Fruit fly (Drosophila melanogaster) whole organism, embryonic: Measurements from ENCODE around the gene mts.

Experiments
- ATbp ChIP-seq: fragments of 200-800 bp; sonication (Bioruptor generic); optimal IDR thresholded peaks from 2 replicates; lab custom pipeline; 2017; ENCODE audit warnings: missing biosample characterization, mild to moderate bottlenecking, missing genetic modification characterization, missing genetic modification reagents
- Atf-2 ChIP-seq: fragments of 200-800 bp; sonication (Bioruptor generic); optimal IDR thresholded peaks from 2 replicates; lab custom pipeline; 2016; ENCODE audit warnings: missing biosample characterization, missing genetic modification characterization
- B-H1 ChIP-seq: fragments of 200-800 bp; sonication (Bioruptor generic); IDR thresholded peaks from 3 replicates; pipeline ENCODE4 v1.3.6; 2022; ENCODE audit warnings: missing biosample characterization, missing genetic modification characterization
- CG10462 ChIP-seq: fragments of 200-800 bp; sonication (Bioruptor generic); optimal IDR thresholded peaks from 2 replicates; lab custom pipeline; 2016; ENCODE audit warnings: missing biosample characterization, missing genetic modification characterization
- CG10543 ChIP-seq: fragments of 200-800 bp; sonication (Bioruptor generic); optimal IDR thresholded peaks from 3 replicates; lab custom pipeline; 2017; ENCODE audit warnings: missing biosample characterization, mild to moderate bottlenecking, missing genetic modification characterization, moderate library complexity
- CG13287 ChIP-seq: fragments of 200-800 bp; sonication (Bioruptor generic); IDR thresholded peaks from 2 replicates; pipeline ENCODE4 v1.3.6; 2022; ENCODE audit warnings: missing biosample characterization, missing genetic modification characterization; ENCODE audit not compliant: partially characterized antibody
- CG14860 ChIP-seq: fragments of 200-800 bp; sonication (Bioruptor generic); IDR thresholded peaks from 3 replicates; pipeline ENCODE4 v1.3.6; 2022; ENCODE audit warnings: missing biosample characterization, missing genetic modification characterization; ENCODE audit not compliant: partially characterized antibody
- CG15269 ChIP-seq: fragments of 200-800 bp; sonication (Bioruptor generic); optimal IDR thresholded peaks from 2 replicates; lab custom pipeline; 2018; ENCODE audit warnings: missing biosample characterization, mild to moderate bottlenecking, missing genetic modification characterization, moderate library complexity
- CG17612 ChIP-seq: fragments of 200-800 bp; sonication (Bioruptor generic); IDR thresholded peaks from 2 replicates; pipeline ENCODE4 v1.3.6; 2022; ENCODE audit warnings: missing biosample characterization, missing genetic modification characterization
- CG1792 ChIP-seq: fragments of 200-800 bp; sonication (Bioruptor generic); optimal IDR thresholded peaks from 2 replicates; lab custom pipeline; 2016; ENCODE audit warnings: missing biosample characterization, missing genetic modification characterization
- CG18599 ChIP-seq: fragments of 200-800 bp; sonication (Bioruptor generic); optimal IDR thresholded peaks from 3 replicates; lab custom pipeline; 2017; ENCODE audit warnings: missing biosample characterization, missing genetic modification characterization, mild to moderate bottlenecking, moderate library complexity, missing genetic modification reagents
- CG2120 ChIP-seq: fragments of 200-800 bp; sonication (Bioruptor generic); optimal IDR thresholded peaks from 3 replicates; lab custom pipeline; 2016; ENCODE audit warnings: missing biosample characterization, missing genetic modification characterization
- CG3163 ChIP-seq: fragments of 200-800 bp; sonication (Bioruptor generic); optimal IDR thresholded peaks from 3 replicates; lab custom pipeline; 2016; ENCODE audit warnings: missing biosample characterization, missing genetic modification characterization
- CG4404 ChIP-seq: fragments of 200-800 bp; sonication (Bioruptor generic); IDR thresholded peaks from 2 replicates; pipeline ENCODE4 v1.3.6; 2022; ENCODE audit warnings: missing biosample characterization, missing genetic modification characterization
- CG5953 ChIP-seq: fragments of 200-800 bp; sonication (Bioruptor generic); IDR thresholded peaks from 2 replicates; pipeline ENCODE4 v1.3.6; 2022; ENCODE audit warnings: missing biosample characterization, missing genetic modification characterization
- CG6272 ChIP-seq: fragments of 200-800 bp; sonication (Bioruptor generic); IDR thresholded peaks from 2 replicates; pipeline ENCODE4 v1.3.6; 2022; ENCODE audit warnings: missing biosample characterization, missing genetic modification characterization
- CG6654 ChIP-seq: fragments of 200-800 bp; sonication (Bioruptor generic); optimal IDR thresholded peaks from 2 replicates; lab custom pipeline; 2017; ENCODE audit warnings: missing biosample characterization, mild to moderate bottlenecking, missing genetic modification characterization
- CG6689 ChIP-seq: fragments of 200-800 bp; sonication (Bioruptor generic); IDR thresholded peaks from 2 replicates; pipeline ENCODE4 v1.3.6; 2022; ENCODE audit warnings: missing biosample characterization, missing genetic modification characterization
- CG6765 ChIP-seq: fragments of 200-800 bp; sonication (Bioruptor generic); optimal IDR thresholded peaks from 3 replicates; lab custom pipeline; 2017; ENCODE audit warnings: missing biosample characterization, mild to moderate bottlenecking, missing genetic modification characterization
- CG7928 ChIP-seq: fragments of 200-800 bp; sonication (Bioruptor generic); optimal IDR thresholded peaks from 2 replicates; lab custom pipeline; 2017; ENCODE audit warnings: missing biosample characterization, mild to moderate bottlenecking, missing genetic modification characterization
- CG7987 ChIP-seq: fragments of 200-800 bp; sonication (Bioruptor generic); optimal IDR thresholded peaks from 2 replicates; lab custom pipeline; 2018; ENCODE audit warnings: missing biosample characterization, mild to moderate bottlenecking, missing genetic modification characterization, moderate library complexity
- CG9727 ChIP-seq: fragments of 200-800 bp; sonication (Bioruptor generic); optimal IDR thresholded peaks from 3 replicates; lab custom pipeline; 2017; ENCODE audit warnings: missing biosample characterization, mild to moderate bottlenecking, missing genetic modification characterization
- Dbx ChIP-seq: fragments of 200-800 bp; sonication (Bioruptor generic); IDR thresholded peaks from 3 replicates; pipeline ENCODE4 v1.3.6; 2022; ENCODE audit warnings: missing biosample characterization, missing genetic modification characterization
- H15 ChIP-seq: fragments of 200-800 bp; sonication (Bioruptor generic); IDR thresholded peaks from 3 replicates; pipeline ENCODE4 v1.3.6; 2022; ENCODE audit warnings: missing biosample characterization, missing genetic modification characterization
- HLH4C ChIP-seq: fragments of 200-800 bp; sonication (Bioruptor generic); IDR thresholded peaks from 3 replicates; pipeline ENCODE4 v1.3.6; 2022; ENCODE audit warnings: missing biosample characterization, missing genetic modification characterization; ENCODE audit not compliant: partially characterized antibody
- Hmr ChIP-seq: fragments of 200-800 bp; sonication (Bioruptor generic); optimal IDR thresholded peaks from 3 replicates; lab custom pipeline; 2017; ENCODE audit warnings: mild to moderate bottlenecking, missing biosample characterization, missing genetic modification reagents, missing genetic modification characterization
- Hmx ChIP-seq: fragments of 200-800 bp; sonication (Bioruptor generic); optimal IDR thresholded peaks from 2 replicates; lab custom pipeline; 2016; ENCODE audit warnings: missing biosample characterization, missing genetic modification characterization
- Hr3 ChIP-seq: fragments of 200-800 bp; sonication (Bioruptor generic); optimal IDR thresholded peaks from 3 replicates; lab custom pipeline; 2016; ENCODE audit warnings: missing biosample characterization, missing genetic modification characterization
- Hr51 ChIP-seq, 2 experiments: fragments of 200-800 bp; sonication (Bioruptor generic); optimal IDR thresholded peaks; 2 replicates in 1 of 2; 3 replicates in 1 of 2; lab custom pipeline; 2016 to 2018; ENCODE audit warnings: missing biosample characterization in 2 of 2, missing genetic modification characterization in 2 of 2, mild to moderate bottlenecking in 1 of 2, moderate library complexity in 1 of 2
- Myb ChIP-seq: fragments of 200-800 bp; sonication (Bioruptor generic); optimal IDR thresholded peaks from 2 replicates; lab custom pipeline; 2016; ENCODE audit warnings: missing biosample characterization, missing genetic modification characterization
- Neu2 ChIP-seq: fragments of 200-800 bp; sonication (Bioruptor generic); optimal IDR thresholded peaks from 3 replicates; lab custom pipeline; 2016; ENCODE audit warnings: missing biosample characterization, missing genetic modification characterization, borderline replicate concordance
- Opbp ChIP-seq: fragments of 200-800 bp; sonication (Bioruptor generic); IDR thresholded peaks from 3 replicates; pipeline ENCODE4 v1.3.6; 2022; ENCODE audit warnings: missing biosample characterization, missing genetic modification characterization; ENCODE audit not compliant: partially characterized antibody
- Rfx ChIP-seq: fragments of 200-800 bp; sonication (Bioruptor generic); IDR thresholded peaks from 2 replicates; pipeline ENCODE4 v1.3.6; 2022; ENCODE audit warnings: missing biosample characterization, missing genetic modification characterization
- Rx ChIP-seq: fragments of 200-800 bp; sonication (Bioruptor generic); IDR thresholded peaks from 2 replicates; pipeline ENCODE4 v1.3.6; 2022; ENCODE audit warnings: missing biosample characterization, missing genetic modification characterization
- Sox102F ChIP-seq: fragments of 200-800 bp; sonication (Bioruptor generic); optimal IDR thresholded peaks from 2 replicates; lab custom pipeline; 2018; ENCODE audit warnings: missing biosample characterization, mild to moderate bottlenecking, missing genetic modification characterization, moderate library complexity
- Taf1 ChIP-seq: fragments of 200-800 bp; sonication (Bioruptor generic); IDR thresholded peaks from 2 replicates; pipeline ENCODE4 v1.3.6; 2022; ENCODE audit warnings: missing biosample characterization, missing genetic modification characterization
- Xrp1 ChIP-seq: fragments of 200-800 bp; sonication (Bioruptor generic); IDR thresholded peaks from 2 replicates; pipeline ENCODE4 v1.3.6; 2022; ENCODE audit warnings: missing biosample characterization, missing genetic modification characterization
- al ChIP-seq: fragments of 200-800 bp; sonication (Bioruptor generic); IDR thresholded peaks from 2 replicates; pipeline ENCODE4 v1.3.6; 2022; ENCODE audit warnings: missing biosample characterization, missing genetic modification characterization
- crol ChIP-seq: fragments of 200-800 bp; sonication (Bioruptor generic); IDR thresholded peaks from 2 replicates; pipeline ENCODE4 v1.3.6; 2022; ENCODE audit warnings: missing biosample characterization, missing genetic modification characterization
- dati ChIP-seq: fragments of 200-800 bp; sonication (Bioruptor generic); IDR thresholded peaks from 2 replicates; pipeline ENCODE4 v1.3.6; 2022; ENCODE audit warnings: missing biosample characterization, missing genetic modification characterization
- ind ChIP-seq: fragments of 200-800 bp; sonication (Bioruptor generic); optimal IDR thresholded peaks from 3 replicates; lab custom pipeline; 2016; ENCODE audit warnings: missing biosample characterization, missing genetic modification characterization
- lab ChIP-seq: fragments of 200-800 bp; sonication (Bioruptor generic); optimal IDR thresholded peaks from 3 replicates; lab custom pipeline; 2017; ENCODE audit warnings: missing biosample characterization, missing genetic modification characterization, mild to moderate bottlenecking, moderate library complexity, missing genetic modification reagents
- repo ChIP-seq: fragments of 200-800 bp; sonication (Bioruptor generic); optimal IDR thresholded peaks from 2 replicates; lab custom pipeline; 2016; ENCODE audit warnings: missing biosample characterization, missing genetic modification characterization
- slbo ChIP-seq: fragments of 200-800 bp; sonication (Bioruptor generic); IDR thresholded peaks from 2 replicates; pipeline ENCODE4 v1.3.6; 2022; ENCODE audit warnings: missing biosample characterization, missing genetic modification characterization
- so ChIP-seq: fragments of 200-800 bp; sonication (Bioruptor generic); IDR thresholded peaks from 3 replicates; pipeline ENCODE4 v1.3.6; 2022; ENCODE audit warnings: missing biosample characterization, missing genetic modification characterization
- trh ChIP-seq: fragments of 200-800 bp; sonication (Bioruptor generic); optimal IDR thresholded peaks from 2 replicates; lab custom pipeline; 2016; ENCODE audit warnings: missing biosample characterization, missing genetic modification characterization
- ttk ChIP-seq: fragments of 200-800 bp; sonication (Bioruptor generic); IDR thresholded peaks from 2 replicates; pipeline ENCODE4 v2.1.2; 2022; ENCODE audit warnings: missing biosample characterization, missing genetic modification characterization
- twi ChIP-seq: fragments of 200-800 bp; optimal IDR thresholded peaks from 2 replicates; lab custom pipeline; 2019; ENCODE audit warnings: missing biosample characterization, mild to moderate bottlenecking, missing genetic modification characterization, moderate library complexity
- unpg ChIP-seq: fragments of 200-800 bp; sonication (Bioruptor generic); optimal IDR thresholded peaks from 3 replicates; lab custom pipeline; 2018; ENCODE audit warnings: missing biosample characterization, mild to moderate bottlenecking, missing genetic modification characterization, moderate library complexity
- wek ChIP-seq: fragments of 200-800 bp; sonication (Bioruptor generic); optimal IDR thresholded peaks from 3 replicates; lab custom pipeline; 2018; ENCODE audit warnings: missing biosample characterization, mild to moderate bottlenecking, missing genetic modification characterization, moderate library complexity

Gene mts

DNA sequence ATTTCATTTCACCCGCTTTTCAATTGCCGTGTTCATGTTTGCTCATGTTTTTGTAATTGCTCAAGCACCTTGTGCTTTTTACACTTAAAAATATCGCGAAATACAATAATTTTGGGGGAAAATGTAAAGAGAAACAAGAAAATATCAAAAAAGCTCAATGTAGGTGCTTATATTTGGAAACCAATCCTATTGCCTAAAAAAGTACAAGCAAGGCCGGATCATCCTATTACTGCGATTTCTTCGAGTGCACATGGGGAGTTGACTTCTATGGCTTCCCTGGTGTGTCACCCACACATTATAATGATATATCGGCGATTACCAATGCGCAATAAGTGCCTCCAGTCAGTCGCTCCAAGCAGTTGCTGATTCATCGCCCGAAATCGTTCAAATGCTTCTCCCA, 13.8 kb downstream of the mts start (continued):
- TF ChIP-seq Hr51 (GFP tag; optimal IDR thresholded peaks at IDR 0.05; lab: Kevin White, UChicago) (peak in 1 of 2 experiments; percentile 12), CG6689 (GFP tag; lab: Robert Waterston, UW) (0 out of 2 replicates have a peak, but pooled peaks have one; percentile 16), Sox102F (GFP tag; lab: Kevin White, UChicago) (no peak), CG4404 (GFP tag; lab: Robert Waterston, UW) (no peak), lab (GFP tag; lab: Kevin White, UChicago) (peak; percentile 23), ATbp (GFP tag; lab: Kevin White, UChicago) (no peak), unpg (GFP tag; lab: Kevin White, UChicago) (peak; percentile 0), CG15269 (tag; lab: Kevin White, UChicago) (peak; percentile 29), CG6272 (GFP tag; lab: Robert Waterston, UW) (no peak), Rfx (GFP tag; lab: Robert Waterston, UW) (peak; percentile 34; the same call in 1 of the 2 replicates), Hr3 (GFP tag; lab: Kevin White, UChicago) (no peak), CG2120 (GFP tag; lab: Kevin White, UChicago) (peak; percentile 2), Hmx (GFP tag; lab: Kevin White, UChicago) (no peak), ttk (0 out of 2 replicates have a peak, but pooled peaks have one; percentile 22), CG10462 (no peak), Hmr (GFP tag; lab: Kevin White, UChicago) (peak; percentile 11), B-H1 (GFP tag; lab: Robert Waterston, UW) (no peak)

DNA sequence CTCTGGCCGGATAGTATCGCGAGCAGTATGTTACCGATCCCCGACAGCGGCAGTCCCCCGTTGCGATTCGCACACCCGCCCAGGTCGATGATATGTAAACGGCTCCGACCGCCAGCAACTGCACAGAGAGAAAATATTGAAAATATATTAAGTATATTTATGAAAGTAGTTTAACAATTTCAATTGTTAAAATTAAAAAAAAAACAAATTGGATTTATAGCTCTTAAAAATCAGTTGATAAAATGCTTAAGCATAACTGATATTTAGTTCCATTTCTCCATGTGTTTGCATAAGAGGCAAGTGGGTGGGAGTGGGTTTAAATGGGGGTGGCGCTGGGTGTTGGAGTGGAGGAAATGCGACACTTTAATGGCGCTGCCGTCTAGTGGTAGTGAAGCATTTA, 22.0 kb downstream of the mts start:
- TF ChIP-seq CG6689 (GFP tag; lab: Robert Waterston, UW) (peak; percentile 22; the same call in 1 of the 2 replicates), Myb (GFP tag; lab: Kevin White, UChicago) (no peak), CG3163 (GFP tag; lab: Kevin White, UChicago) (no peak), H15 (GFP tag; lab: Robert Waterston, UW) (no peak), repo (GFP tag; lab: Kevin White, UChicago) (no peak), Xrp1 (peak; percentile 50; the same call in 1 of the 2 replicates), HLH4C (GFP tag; lab: Robert Waterston, UW) (no peak), so (GFP tag; lab: Robert Waterston, UW) (0 out of 3 replicates have a peak, but pooled peaks have one; percentile 50), ind (peak; percentile 10), Neu2 (no peak), slbo (GFP tag; lab: Robert Waterston, UW) (peak; percentile 57), twi (tag; lab: Kevin White, UChicago) (no peak), wek (GFP tag; lab: Kevin White, UChicago) (no peak), CG7987 (GFP tag; lab: Kevin White, UChicago) (no peak), crol (GFP tag; lab: Robert Waterston, UW) (no peak), Opbp (GFP tag; lab: Robert Waterston, UW) (no peak), Sox102F (GFP tag; lab: Kevin White, UChicago) (peak; percentile 54), dati (GFP tag; lab: Robert Waterston, UW) (no peak), Taf1 (GFP tag; lab: Robert Waterston, UW) (no peak), Atf-2 (GFP tag; lab: Kevin White, UChicago) (no peak), CG10543 (GFP tag; lab: Kevin White, UChicago) (no peak), CG17612 (no peak), CG14860 (GFP tag; lab: Robert Waterston, UW) (no peak), CG13287 (GFP tag; lab: Robert Waterston, UW) (no peak), CG1792 (GFP tag; lab: Kevin White, UChicago) (no peak), Rx (no peak), CG18599 (GFP tag; lab: Kevin White, UChicago) (peak; percentile 65), Dbx (GFP tag; lab: Robert Waterston, UW) (peak; percentile 64; the same call in 2 of the 3 replicates), trh (GFP tag; lab: Kevin White, UChicago) (no peak), CG7928 (GFP tag; lab: Kevin White, UChicago) (no peak), CG6654 (GFP tag; lab: Kevin White, UChicago) (no peak), CG5953 (no peak), al (GFP tag; lab: Robert Waterston, UW) (no peak), CG9727 (GFP tag; lab: Kevin White, UChicago) (no peak), CG6765 (GFP tag; lab: Kevin White, UChicago) (no peak)
